Fruit fly (Drosophila melanogaster): ENCODE measurements around the gene CG14326.

Gene CG14326

DNA sequence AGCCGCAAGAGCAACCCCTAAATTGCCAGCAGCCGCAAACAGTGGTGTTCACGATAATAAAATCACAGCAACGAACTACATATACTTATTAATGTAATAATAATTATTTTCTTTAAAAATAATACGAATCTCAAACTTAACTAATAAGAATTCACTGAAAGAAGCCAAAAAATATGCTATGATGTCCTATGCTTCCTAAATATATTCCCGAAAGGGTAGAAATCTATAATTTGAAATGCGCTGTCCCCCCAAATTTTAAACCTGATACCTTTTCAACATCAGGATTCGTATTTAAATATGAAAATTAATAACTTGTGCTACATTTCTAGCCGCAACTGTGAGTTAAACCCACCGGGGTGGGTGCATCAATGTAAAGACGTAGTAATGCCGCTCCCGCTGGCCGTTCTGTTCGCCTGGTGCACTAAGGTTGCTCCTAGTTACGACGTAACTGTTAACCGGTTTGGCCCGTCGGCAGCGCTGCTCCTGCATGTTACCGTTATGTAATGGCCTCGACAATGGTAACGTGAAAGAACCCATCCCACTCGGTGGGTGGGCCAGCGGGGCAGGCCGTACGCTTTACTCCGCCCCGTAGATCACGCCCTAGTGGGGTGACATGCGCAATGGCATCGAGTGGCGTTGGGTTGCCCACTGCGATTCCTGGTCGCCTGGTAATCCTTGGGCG lies 14.6 kb upstream of the CG14326 start (continued):
- peak; percentile 10 for TF ChIP-seq fkh (GFP tag; optimal IDR thresholded peaks at IDR 0.05)
- TF ChIP-seq esn (GFP tag; optimal IDR thresholded peaks at IDR 0.05), result no peak
- peak; percentile 11 for TF ChIP-seq CG11902 (GFP tag; optimal IDR thresholded peaks at IDR 0.05)
- TF ChIP-seq acj6 (GFP tag; optimal IDR thresholded peaks at IDR 0.05), result peak; percentile 36
- TF ChIP-seq CG6792 (GFP tag; optimal IDR thresholded peaks at IDR 0.05), result peak; percentile 39
- TF ChIP-seq spab (GFP tag; optimal IDR thresholded peaks at IDR 0.05), result peak; percentile 61
- peak; percentile 58 for TF ChIP-seq dsx (GFP tag; optimal IDR thresholded peaks at IDR 0.05; ENCODE audit: poor library complexity, severe bottlenecking)
- peak in 1 of 2 experiments; percentile 39 for TF ChIP-seq salr (GFP tag; optimal IDR thresholded peaks at IDR 0.05)
- TF ChIP-seq ss (GFP tag; optimal IDR thresholded peaks at IDR 0.05), result peak; percentile 28 to 75
- peak; percentile 24; the same call in 1 of the 2 replicates for TF ChIP-seq CG11294 (GFP tag; IDR thresholded peaks at IDR 0.05)
- TF ChIP-seq Hr4 (GFP tag; optimal IDR thresholded peaks at IDR 0.05), result peak; percentile 22
- TF ChIP-seq achi (GFP tag; optimal IDR thresholded peaks at IDR 0.05), result peak; percentile 59
- TF ChIP-seq CG6276 (GFP tag; optimal IDR thresholded peaks at IDR 0.05), result peak; percentile 60

DNA sequence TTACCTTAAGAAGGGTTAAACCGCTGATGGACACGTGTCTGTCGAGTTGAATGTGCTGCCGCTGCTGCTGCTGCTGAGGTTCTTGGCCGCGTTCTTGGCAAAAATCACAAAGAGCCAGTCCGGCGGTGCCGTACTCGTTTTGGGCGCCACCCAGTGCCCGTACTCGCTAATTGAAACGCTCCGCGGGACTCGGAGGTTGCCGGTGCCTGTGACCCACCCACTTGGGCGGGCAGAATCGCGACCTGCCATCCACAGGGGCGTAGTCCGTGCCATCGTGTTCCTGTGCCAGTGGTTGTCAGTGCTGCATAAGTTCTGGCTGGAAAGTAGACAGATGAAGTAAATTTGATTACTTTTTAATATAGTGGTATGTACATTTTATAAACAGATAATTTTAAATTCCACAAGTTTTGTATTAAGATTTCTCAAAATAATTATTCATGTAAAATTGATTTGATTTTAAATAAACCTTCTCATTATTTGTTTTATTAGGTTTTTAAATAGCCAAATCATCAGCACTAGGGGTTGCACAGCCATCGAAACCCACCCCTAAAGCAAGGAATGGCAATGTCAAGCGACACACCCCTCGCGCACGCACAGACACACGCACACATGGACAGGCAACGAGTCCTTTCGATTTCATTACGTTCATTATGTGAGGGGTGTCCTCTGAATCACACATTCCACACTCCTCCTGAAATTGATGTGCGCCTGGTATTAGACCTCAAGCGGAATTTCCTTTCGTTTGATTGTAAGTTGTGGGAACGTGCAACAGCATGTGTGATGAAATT lies 13.8 kb upstream of the CG14326 start:
- TF ChIP-seq lz (GFP tag; optimal IDR thresholded peaks at IDR 0.05) (no peak), Eip78C (GFP tag) (peak; percentile 9), ss (GFP tag; optimal IDR thresholded peaks at IDR 0.05) (peak; percentile 30 to 36)

DNA sequence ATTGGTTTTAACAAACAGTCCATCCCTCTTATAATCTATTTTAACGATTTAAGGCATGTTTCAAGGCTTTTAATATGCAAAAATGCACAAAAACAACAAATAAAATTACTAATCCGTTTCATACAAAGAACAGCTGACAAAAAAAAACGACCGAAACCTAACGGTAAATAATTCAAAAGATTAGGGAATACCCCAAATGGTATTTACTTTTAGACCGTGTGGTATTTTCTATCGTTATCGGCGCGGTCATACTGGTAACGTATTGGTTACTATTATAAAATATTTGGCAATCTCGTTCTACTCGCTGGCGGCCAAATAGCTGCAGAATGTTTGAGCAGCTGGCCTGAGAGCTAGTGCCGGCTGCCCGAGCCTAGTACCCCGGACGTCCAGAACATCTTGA lies 13.0 kb upstream of the CG14326 start, which contains the start of gene sll:
sll (plus strand) TSS at position 235 of the 400 bp plus-strand sequence.
- peak; percentile 77 for TF ChIP-seq fkh (GFP tag; optimal IDR thresholded peaks at IDR 0.05)
- no peak for TF ChIP-seq OdsH (GFP tag; optimal IDR thresholded peaks at IDR 0.05)
- TF ChIP-seq Eip78C (GFP tag), result peak; percentile 33

DNA sequence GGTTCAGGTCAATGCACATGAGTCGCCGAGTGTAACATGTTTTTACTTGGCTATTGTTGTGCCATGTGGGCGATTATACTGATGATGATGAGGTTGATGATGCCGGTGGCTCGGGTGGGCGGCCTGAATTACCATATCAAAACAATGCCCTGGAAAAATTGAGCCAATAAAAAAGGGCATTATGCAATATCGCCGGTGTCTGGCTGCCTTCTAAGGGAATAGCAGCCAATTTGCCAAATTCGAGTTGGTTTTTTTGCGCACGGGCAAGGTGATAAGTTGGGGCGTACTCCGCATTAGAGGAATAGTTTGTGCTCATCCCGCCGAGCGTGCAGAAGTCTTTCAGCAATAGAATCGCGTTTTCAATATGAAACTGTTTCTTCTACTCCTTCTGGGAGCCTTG lies 9.8 kb upstream of the CG14326 start, which contains the start of gene CG14329:
CG14329 (plus strand) TSS at position 301 of the 400 bp plus-strand sequence.
- TF ChIP-seq esn (GFP tag; optimal IDR thresholded peaks at IDR 0.05) (no peak), Ets21C (GFP tag; optimal IDR thresholded peaks at IDR 0.05) (no peak), CG6163 (GFP tag; IDR thresholded peaks at IDR 0.05) (no peak), CG10669 (GFP tag; optimal IDR thresholded peaks at IDR 0.05) (no peak), Eip93F (GFP tag; optimal IDR thresholded peaks at IDR 0.05) (no peak), CG3032 (tag; optimal IDR thresholded peaks at IDR 0.05) (no peak), pdm3 (GFP tag; optimal IDR thresholded peaks at IDR 0.05) (no peak), Ets96B (tag; optimal IDR thresholded peaks at IDR 0.05) (no peak), CG3919 (GFP tag; optimal IDR thresholded peaks at IDR 0.05) (no peak), salr (GFP tag; optimal IDR thresholded peaks at IDR 0.05) (no peak), CG7368 (GFP tag; optimal IDR thresholded peaks at IDR 0.05) (no peak), Sox14 (GFP tag; optimal IDR thresholded peaks at IDR 0.05) (no peak), CG8319 (GFP tag; optimal IDR thresholded peaks at IDR 0.05) (no peak), ss (GFP tag; optimal IDR thresholded peaks at IDR 0.05) (no peak), fkh (GFP tag; optimal IDR thresholded peaks at IDR 0.05) (no peak), CG16779 (tag; optimal IDR thresholded peaks at IDR 0.05) (no peak), CG11762 (GFP tag; optimal IDR thresholded peaks at IDR 0.05; ENCODE audit: insufficient read depth) (no peak)

DNA sequence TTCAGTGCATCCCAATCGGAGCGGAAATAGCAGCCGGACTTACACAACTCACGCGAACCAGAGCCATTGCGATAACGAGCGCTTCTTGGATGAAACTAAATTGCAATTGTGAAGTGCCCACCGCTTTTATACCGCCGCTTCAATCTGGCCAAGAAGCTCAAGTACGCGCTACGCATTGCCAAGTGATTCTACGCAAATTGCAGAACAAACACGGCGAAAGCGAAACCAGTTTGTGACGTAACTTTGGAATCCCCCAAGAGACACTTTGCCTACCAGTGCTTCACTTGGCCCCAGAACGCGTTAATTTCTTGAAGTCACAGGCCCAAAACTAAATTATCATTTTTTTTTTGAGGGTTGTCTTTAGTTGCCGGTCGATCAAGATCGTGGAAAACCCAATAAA lies 7.5 kb upstream of the CG14326 start, which contains the start of gene Edg91:
Edg91 (minus strand) TSS at position 101 of the 400 bp plus-strand sequence.
- no peak for TF ChIP-seq dac (GFP tag; optimal IDR thresholded peaks at IDR 0.05)
- no peak for TF ChIP-seq lz (GFP tag; optimal IDR thresholded peaks at IDR 0.05)
- no peak for TF ChIP-seq CG1621 (tag; optimal IDR thresholded peaks at IDR 0.05)
- no peak for TF ChIP-seq CG9139 (GFP tag; optimal IDR thresholded peaks at IDR 0.05)
- TF ChIP-seq CG6792 (GFP tag; optimal IDR thresholded peaks at IDR 0.05), result no peak
- no peak for TF ChIP-seq Ets21C (GFP tag; optimal IDR thresholded peaks at IDR 0.05)
- no peak for TF ChIP-seq Eip75B (GFP tag; optimal IDR thresholded peaks at IDR 0.05)
- no peak for TF ChIP-seq Sox15 (GFP tag; optimal IDR thresholded peaks at IDR 0.05)
- no peak for TF ChIP-seq achi (GFP tag; optimal IDR thresholded peaks at IDR 0.05)
